Fruit fly (Drosophila melanogaster) whole organism, embryonic: ENCODE measurements around the gene mRpL49.

Experiments used
- Bteb2 ChIP-seq: fragments of 200-800 bp; sonication (Bioruptor generic); optimal IDR thresholded peaks from 2 replicates; lab custom pipeline; 2016; ENCODE audit warnings: missing biosample characterization, missing genetic modification characterization
- CG13894 ChIP-seq: fragments of 200-800 bp; sonication (Bioruptor generic); optimal IDR thresholded peaks from 3 replicates; lab custom pipeline; 2018; ENCODE audit warnings: missing biosample characterization, mild to moderate bottlenecking, missing genetic modification characterization, moderate library complexity
- CG14860 ChIP-seq: fragments of 200-800 bp; sonication (Bioruptor generic); IDR thresholded peaks from 3 replicates; pipeline ENCODE4 v1.3.6; 2022; ENCODE audit warnings: missing biosample characterization, missing genetic modification characterization; ENCODE audit not compliant: partially characterized antibody
- CG16863 ChIP-seq: fragments of 200-800 bp; sonication (Bioruptor generic); optimal IDR thresholded peaks from 3 replicates; lab custom pipeline; 2016; ENCODE audit warnings: missing biosample characterization, missing genetic modification characterization
- CG17385 ChIP-seq: fragments of 200-800 bp; sonication (Bioruptor generic); optimal IDR thresholded peaks from 3 replicates; lab custom pipeline; 2018; ENCODE audit warnings: missing biosample characterization, mild to moderate bottlenecking, missing genetic modification characterization
- CG17802 ChIP-seq: fragments of 200-800 bp; sonication (Bioruptor generic); optimal IDR thresholded peaks from 2 replicates; lab custom pipeline; 2018; ENCODE audit warnings: missing biosample characterization, mild to moderate bottlenecking, missing genetic modification characterization, moderate library complexity
- CG18619 ChIP-seq: fragments of 200-800 bp; sonication (Bioruptor generic); optimal IDR thresholded peaks from 3 replicates; lab custom pipeline; 2017; ENCODE audit warnings: missing biosample characterization, mild to moderate bottlenecking, missing genetic modification characterization
- CG2116 ChIP-seq: fragments of 200-800 bp; sonication (Bioruptor generic); optimal IDR thresholded peaks from 3 replicates; lab custom pipeline; 2018; ENCODE audit warnings: missing biosample characterization, mild to moderate bottlenecking, missing genetic modification characterization
- CG31388 ChIP-seq: fragments of 200-800 bp; sonication (Bioruptor generic); optimal IDR thresholded peaks from 2 replicates; lab custom pipeline; 2016; ENCODE audit warnings: missing biosample characterization, missing genetic modification characterization
- CG33557 ChIP-seq: fragments of 200-800 bp; sonication (Bioruptor generic); optimal IDR thresholded peaks from 2 replicates; lab custom pipeline; 2019; ENCODE audit warnings: missing biosample characterization, mild to moderate bottlenecking, missing genetic modification characterization, moderate library complexity
- CG3407 ChIP-seq: fragments of 200-800 bp; sonication (Bioruptor generic); optimal IDR thresholded peaks from 2 replicates; lab custom pipeline; 2018; ENCODE audit warnings: missing biosample characterization, mild to moderate bottlenecking, missing genetic modification characterization
- CG7928 ChIP-seq: fragments of 200-800 bp; sonication (Bioruptor generic); optimal IDR thresholded peaks from 2 replicates; lab custom pipeline; 2017; ENCODE audit warnings: missing biosample characterization, mild to moderate bottlenecking, missing genetic modification characterization
- CG7987 ChIP-seq: fragments of 200-800 bp; sonication (Bioruptor generic); optimal IDR thresholded peaks from 2 replicates; lab custom pipeline; 2018; ENCODE audit warnings: missing biosample characterization, mild to moderate bottlenecking, missing genetic modification characterization, moderate library complexity
- CG9727 ChIP-seq: fragments of 200-800 bp; sonication (Bioruptor generic); optimal IDR thresholded peaks from 3 replicates; lab custom pipeline; 2017; ENCODE audit warnings: missing biosample characterization, mild to moderate bottlenecking, missing genetic modification characterization
- CG9932 ChIP-seq: fragments of 200-800 bp; sonication (Bioruptor generic); IDR thresholded peaks from 2 replicates; pipeline ENCODE4 v1.3.6; 2022; ENCODE audit warnings: missing biosample characterization, missing genetic modification characterization
- Dek ChIP-seq: fragments of 200-800 bp; sonication (Bioruptor generic); optimal IDR thresholded peaks from 3 replicates; lab custom pipeline; 2019; ENCODE audit warnings: missing biosample characterization, mild to moderate bottlenecking, missing genetic modification characterization, moderate library complexity
- HLH4C ChIP-seq: fragments of 200-800 bp; sonication (Bioruptor generic); IDR thresholded peaks from 3 replicates; pipeline ENCODE4 v1.3.6; 2022; ENCODE audit warnings: missing biosample characterization, missing genetic modification characterization; ENCODE audit not compliant: partially characterized antibody
- Meics ChIP-seq: fragments of 200-800 bp; sonication (Bioruptor generic); optimal IDR thresholded peaks from 2 replicates; lab custom pipeline; 2017; ENCODE audit warnings: missing biosample characterization, mild to moderate bottlenecking, missing genetic modification characterization
- Neu2 ChIP-seq: fragments of 200-800 bp; sonication (Bioruptor generic); optimal IDR thresholded peaks from 3 replicates; lab custom pipeline; 2016; ENCODE audit warnings: missing biosample characterization, missing genetic modification characterization, borderline replicate concordance
- Nf-YC ChIP-seq: fragments of 200-800 bp; optimal IDR thresholded peaks from 3 replicates; lab custom pipeline; 2019; ENCODE audit warnings: missing biosample characterization, mild to moderate bottlenecking, missing genetic modification characterization, moderate library complexity
- Opbp ChIP-seq: fragments of 200-800 bp; sonication (Bioruptor generic); IDR thresholded peaks from 3 replicates; pipeline ENCODE4 v1.3.6; 2022; ENCODE audit warnings: missing biosample characterization, missing genetic modification characterization; ENCODE audit not compliant: partially characterized antibody
- Pdp1 ChIP-seq, 2 experiments: fragments of 200-800 bp; sonication (Bioruptor generic); optimal IDR thresholded peaks; 3 replicates each; lab custom pipeline; 2016; ENCODE audit warnings: missing biosample characterization in 2 of 2, missing genetic modification characterization in 2 of 2, mild to moderate bottlenecking in 1 of 2, moderate library complexity in 1 of 2
- Side ChIP-seq: fragments of 200-800 bp; sonication (Bioruptor generic); optimal IDR thresholded peaks from 2 replicates; lab custom pipeline; 2016; ENCODE audit warnings: missing biosample characterization, missing genetic modification characterization
- Sox100B ChIP-seq: fragments of 200-800 bp; sonication (Bioruptor generic); optimal IDR thresholded peaks from 3 replicates; lab custom pipeline; 2018; ENCODE audit warnings: missing biosample characterization, mild to moderate bottlenecking, missing genetic modification characterization
- Stat92E ChIP-seq, 3 experiments: fragments of >200 bp in 2 of 3; fragments of 200-800 bp in 1 of 3; sonication (Bioruptor generic) in 1 of 3; optimal IDR thresholded peaks; 2 replicates each; lab custom pipeline; 2017 to 2019; ENCODE audit warnings: missing biosample characterization in 3 of 3, missing genetic modification characterization in 3 of 3, mild to moderate bottlenecking in 1 of 3, moderate library complexity in 1 of 3
- YL-1 ChIP-seq: fragments of 200-800 bp; sonication (Bioruptor generic); optimal IDR thresholded peaks from 3 replicates; lab custom pipeline; 2017; ENCODE audit warnings: missing biosample characterization, mild to moderate bottlenecking, missing genetic modification characterization
- ase ChIP-seq: fragments of 200-800 bp; sonication (Bioruptor generic); IDR thresholded peaks from 3 replicates; pipeline ENCODE4 v1.3.6; 2022; ENCODE audit warnings: missing biosample characterization, missing genetic modification characterization
- ato ChIP-seq: fragments of 200-800 bp; sonication (Bioruptor generic); IDR thresholded peaks from 2 replicates; pipeline ENCODE4 v1.3.6; 2022; ENCODE audit warnings: missing biosample characterization, missing genetic modification characterization; ENCODE audit not compliant: partially characterized antibody
- bcd ChIP-seq: fragments of 200-800 bp; sonication (Bioruptor generic); optimal IDR thresholded peaks from 2 replicates; lab custom pipeline; 2017; ENCODE audit warnings: missing biosample characterization, mild to moderate bottlenecking, missing genetic modification characterization
- caup ChIP-seq: fragments of 200-800 bp; sonication (Bioruptor generic); optimal IDR thresholded peaks from 3 replicates; lab custom pipeline; 2017; ENCODE audit warnings: missing biosample characterization, mild to moderate bottlenecking, missing genetic modification characterization, moderate library complexity; ENCODE audit not compliant: severe bottlenecking
- chinmo ChIP-seq: fragments of 200-800 bp; sonication (Bioruptor generic); IDR thresholded peaks from 4 replicates; pipeline ENCODE4 v1.3.6; 2022; ENCODE audit warnings: missing biosample characterization, missing genetic modification characterization; ENCODE audit not compliant: partially characterized antibody
- dmrt11E ChIP-seq: fragments of 200-800 bp; sonication (Bioruptor generic); optimal IDR thresholded peaks from 3 replicates; lab custom pipeline; 2018; ENCODE audit warnings: missing biosample characterization, mild to moderate bottlenecking, missing genetic modification characterization, moderate library complexity
- fd96Cb ChIP-seq: fragments of 200-800 bp; sonication (Bioruptor generic); optimal IDR thresholded peaks from 2 replicates; lab custom pipeline; 2018; ENCODE audit warnings: missing biosample characterization, mild to moderate bottlenecking, missing genetic modification characterization, moderate library complexity
- gem ChIP-seq: fragments of 200-800 bp; sonication (Bioruptor generic); optimal IDR thresholded peaks from 2 replicates; lab custom pipeline; 2019; ENCODE audit warnings: missing biosample characterization, mild to moderate bottlenecking, missing genetic modification characterization, moderate library complexity
- grn ChIP-seq: fragments of 200-800 bp; sonication (Bioruptor generic); optimal IDR thresholded peaks from 3 replicates; lab custom pipeline; 2017; ENCODE audit warnings: missing biosample characterization, missing genetic modification characterization
- gsb-n ChIP-seq: fragments of 200-800 bp; sonication (Bioruptor generic); optimal IDR thresholded peaks from 3 replicates; lab custom pipeline; 2018; ENCODE audit warnings: missing biosample characterization, mild to moderate bottlenecking, missing genetic modification characterization
- ind ChIP-seq: fragments of 200-800 bp; sonication (Bioruptor generic); optimal IDR thresholded peaks from 3 replicates; lab custom pipeline; 2016; ENCODE audit warnings: missing biosample characterization, missing genetic modification characterization
- klu ChIP-seq: fragments of 200-800 bp; sonication (Bioruptor generic); IDR thresholded peaks from 2 replicates; pipeline ENCODE4 v1.3.6; 2022; ENCODE audit warnings: missing biosample characterization, missing genetic modification characterization
- lab ChIP-seq: fragments of 200-800 bp; sonication (Bioruptor generic); optimal IDR thresholded peaks from 3 replicates; lab custom pipeline; 2017; ENCODE audit warnings: missing biosample characterization, missing genetic modification characterization, mild to moderate bottlenecking, moderate library complexity, missing genetic modification reagents
- mirr ChIP-seq: fragments of 200-800 bp; sonication (Bioruptor generic); optimal IDR thresholded peaks from 3 replicates; lab custom pipeline; 2018; ENCODE audit warnings: missing biosample characterization, mild to moderate bottlenecking, missing genetic modification characterization
- ranshi ChIP-seq: fragments of 200-800 bp; sonication (Bioruptor generic); IDR thresholded peaks from 2 replicates; pipeline ENCODE4 v1.3.6; 2022; ENCODE audit warnings: missing biosample characterization, missing genetic modification characterization
- rib ChIP-seq: fragments of 200-800 bp; sonication (Bioruptor generic); IDR thresholded peaks from 2 replicates; pipeline ENCODE4 v1.3.6; 2022; ENCODE audit warnings: missing biosample characterization, missing genetic modification characterization
- sc ChIP-seq, 3 experiments: fragments of >200 bp in 2 of 3; fragments of 200-800 bp in 1 of 3; sonication (Bioruptor generic) in 1 of 3; optimal IDR thresholded peaks; 2 replicates in 2 of 3; 3 replicates in 1 of 3; lab custom pipeline; 2017; ENCODE audit warnings: mild to moderate bottlenecking in 1 of 3, missing biosample characterization in 1 of 3, missing genetic modification characterization in 1 of 3, missing genetic modification reagents in 1 of 3
- seq ChIP-seq: fragments of 200-800 bp; sonication (Bioruptor generic); IDR thresholded peaks from 2 replicates; pipeline ENCODE4 v1.3.6; 2022; ENCODE audit warnings: missing biosample characterization, missing genetic modification characterization
- stc ChIP-seq: fragments of 200-800 bp; sonication (Bioruptor generic); IDR thresholded peaks from 2 replicates; pipeline ENCODE4 v1.3.6; 2022; ENCODE audit warnings: missing biosample characterization, missing genetic modification characterization
- toy ChIP-seq: fragments of 200-800 bp; sonication (Bioruptor generic); IDR thresholded peaks from 2 replicates; pipeline ENCODE4 v1.3.6; 2022; ENCODE audit warnings: missing biosample characterization, missing genetic modification characterization
- vnd ChIP-seq: fragments of 200-800 bp; sonication (Bioruptor generic); IDR thresholded peaks from 3 replicates; pipeline ENCODE4 v1.3.6; 2022; ENCODE audit warnings: missing biosample characterization, missing genetic modification characterization; ENCODE audit not compliant: partially characterized antibody
- wek ChIP-seq: fragments of 200-800 bp; sonication (Bioruptor generic); optimal IDR thresholded peaks from 3 replicates; lab custom pipeline; 2018; ENCODE audit warnings: missing biosample characterization, mild to moderate bottlenecking, missing genetic modification characterization, moderate library complexity
- zen ChIP-seq: fragments of 200-800 bp; sonication (Bioruptor generic); optimal IDR thresholded peaks from 3 replicates; lab custom pipeline; 2018; ENCODE audit warnings: missing biosample characterization, mild to moderate bottlenecking, missing genetic modification characterization, moderate library complexity

Gene mRpL49

dm6 chrX:12889075-12889474, 17.8 kb upstream of the mRpL49 start (continued):
- TF ChIP-seq Pdp1 (GFP tag; optimal IDR thresholded peaks at IDR 0.05; lab: Kevin White, UChicago): peak in 1 of 2 experiments; percentile 10
- no peak for TF ChIP-seq Stat92E (GFP tag; optimal IDR thresholded peaks at IDR 0.05; lab: Kevin White, UChicago)
- TF ChIP-seq gsb-n (tag; lab: Kevin White, UChicago): no peak
- TF ChIP-seq CG33557 (GFP tag; lab: Kevin White, UChicago): peak; percentile 32
- no peak for TF ChIP-seq ase (GFP tag; lab: Robert Waterston, UW)
- TF ChIP-seq Nf-YC (tag; lab: Kevin White, UChicago): no peak
- TF ChIP-seq klu (GFP tag; lab: Robert Waterston, UW): no peak
- TF ChIP-seq Side (GFP tag; lab: Kevin White, UChicago): peak; percentile 16
- peak; percentile 16 for TF ChIP-seq Meics (GFP tag; lab: Kevin White, UChicago)
- TF ChIP-seq grn (GFP tag; lab: Kevin White, UChicago): peak; percentile 15
- TF ChIP-seq chinmo (GFP tag; lab: Robert Waterston, UW): 0 out of 4 replicates have a peak, but pooled peaks have one; percentile 10
- TF ChIP-seq seq (GFP tag; lab: Robert Waterston, UW): no peak
- TF ChIP-seq lab (GFP tag; lab: Kevin White, UChicago): peak; percentile 62
- no peak for TF ChIP-seq bcd (GFP tag; lab: Kevin White, UChicago)
- TF ChIP-seq CG9932: 0 out of 2 replicates have a peak, but pooled peaks have one; percentile 12
- no peak for TF ChIP-seq vnd
- TF ChIP-seq CG7928 (GFP tag; lab: Kevin White, UChicago): no peak
- no peak for TF ChIP-seq Dek (tag; lab: Kevin White, UChicago)
- TF ChIP-seq fd96Cb (tag; lab: Kevin White, UChicago): no peak
- no peak for TF ChIP-seq Opbp (GFP tag; lab: Robert Waterston, UW)
- TF ChIP-seq Bteb2: no peak
- peak; percentile 33 for TF ChIP-seq mirr (GFP tag; lab: Kevin White, UChicago)
- TF ChIP-seq wek (GFP tag; lab: Kevin White, UChicago): peak; percentile 48
- no peak; the same call in 1 of the 2 replicates for TF ChIP-seq stc (GFP tag; lab: Robert Waterston, UW)
- TF ChIP-seq CG31388 (GFP tag; lab: Kevin White, UChicago): no peak
- TF ChIP-seq HLH4C (GFP tag; lab: Robert Waterston, UW): no peak
- TF ChIP-seq CG7987: no peak
- no peak for TF ChIP-seq ind (GFP tag; lab: Kevin White, UChicago)
- TF ChIP-seq gem: no peak
- no peak for TF ChIP-seq ato (GFP tag; lab: Robert Waterston, UW)
- TF ChIP-seq CG17385 (GFP tag; lab: Kevin White, UChicago): peak; percentile 17
- TF ChIP-seq sc (optimal IDR thresholded peaks at IDR 0.05; lab: Kevin White, UChicago): no peak
- no peak for TF ChIP-seq sc (GFP tag; optimal IDR thresholded peaks at IDR 0.05; lab: Kevin White, UChicago)
- TF ChIP-seq CG16863 (GFP tag; lab: Kevin White, UChicago): no peak
- no peak for TF ChIP-seq CG18619 (GFP tag; lab: Kevin White, UChicago)
- peak; percentile 24 for TF ChIP-seq dmrt11E (tag; lab: Kevin White, UChicago)
- no peak for TF ChIP-seq CG14860
- TF ChIP-seq caup: peak; percentile 28
- peak; percentile 12 for TF ChIP-seq CG9727
- TF ChIP-seq toy: no peak
- TF ChIP-seq rib (GFP tag; lab: Robert Waterston, UW): no peak
- TF ChIP-seq Neu2: no peak
- TF ChIP-seq zen (tag; lab: Kevin White, UChicago): no peak
- TF ChIP-seq CG3407 (GFP tag; lab: Kevin White, UChicago): peak; percentile 8
- no peak for TF ChIP-seq CG17802 (tag; lab: Kevin White, UChicago)
- TF ChIP-seq ranshi: no peak
- no peak for TF ChIP-seq CG2116 (GFP tag; lab: Kevin White, UChicago)
- TF ChIP-seq YL-1 (GFP tag; lab: Kevin White, UChicago): no peak
- TF ChIP-seq CG13894 (tag; lab: Kevin White, UChicago): no peak
- TF ChIP-seq Sox100B (GFP tag; lab: Kevin White, UChicago): peak; percentile 31
